Worm (Caenorhabditis elegans) whole organism, L2 larva: ENCODE results near the gene hizr-1.

Source experiments
- aly-2 ChIP-seq: fragments of 150-350 bp; optimal IDR thresholded peaks from 2 replicates; lab custom pipeline; 2014; ENCODE audit warnings: missing biosample characterization, missing genetic modification characterization
- blmp-1 ChIP-seq: sonication (generic microtip); optimal IDR thresholded peaks from 2 replicates; lab custom pipeline; 2017; ENCODE audit warnings: missing genetic modification characterization, mild to moderate bottlenecking, missing compliant biosample characterization, antibody characterized with exemption, moderate library complexity; ENCODE audit not compliant: insufficient read depth
- ceh-82 ChIP-seq: fragments of 150-350 bp; optimal IDR thresholded peaks from 2 replicates; lab custom pipeline; 2014; ENCODE audit warnings: missing biosample characterization, missing genetic modification characterization
- lin-11 ChIP-seq: fragments of 150-350 bp; sonication (generic microtip); optimal IDR thresholded peaks from 2 replicates; lab custom pipeline; 2014; ENCODE audit warnings: missing biosample characterization, missing genetic modification characterization, inconsistent platforms, mixed read lengths
- mbf-1 ChIP-seq: sonication (generic microtip); optimal IDR thresholded peaks from 2 replicates; lab custom pipeline; 2017; ENCODE audit warnings: missing biosample characterization, missing genetic modification characterization
- nhr-11 ChIP-seq: fragments of 150-350 bp; optimal IDR thresholded peaks from 2 replicates; lab custom pipeline; 2014; ENCODE audit warnings: missing biosample characterization, missing genetic modification characterization
- nhr-237 ChIP-seq: fragments of 150-350 bp; optimal IDR thresholded peaks from 2 replicates; lab custom pipeline; 2014; ENCODE audit warnings: missing biosample characterization, missing genetic modification characterization
- zag-1 ChIP-seq: fragments of 150-350 bp; optimal IDR thresholded peaks from 2 replicates; lab custom pipeline; 2014; ENCODE audit warnings: missing biosample characterization, missing genetic modification characterization
- ztf-4 ChIP-seq: fragments of 150-350 bp; optimal IDR thresholded peaks from 2 replicates; lab custom pipeline; 2014; ENCODE audit warnings: missing biosample characterization, missing genetic modification characterization

DNA sequence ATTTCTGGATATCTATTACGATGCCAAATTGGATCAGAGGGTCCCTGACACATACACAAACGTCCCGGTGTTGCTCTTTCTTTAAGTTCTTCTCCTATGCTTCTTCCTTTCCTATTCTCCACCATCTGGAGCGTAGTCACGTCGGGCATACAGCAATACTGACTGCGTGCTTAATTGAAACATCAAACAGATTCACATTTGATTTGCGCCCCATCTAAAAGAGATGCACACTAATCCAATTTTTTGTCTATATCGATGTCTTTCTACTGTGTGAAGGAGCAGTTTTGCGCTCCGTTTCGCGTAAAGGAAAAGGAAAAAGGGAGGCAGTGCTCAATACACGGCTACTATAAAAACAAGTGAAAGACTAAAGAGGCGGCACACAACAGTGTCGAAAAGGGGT is 10.6 kb downstream of the hizr-1 start:
- TF ChIP-seq lin-11 (tag; lab: Kevin White, UChicago) = no peak
- TF ChIP-seq blmp-1 (tag; lab: Kevin White, UChicago) = no peak
- TF ChIP-seq mbf-1 = no peak
- TF ChIP-seq ztf-4 = no peak
- no peak for TF ChIP-seq zag-1 (tag; lab: Kevin White, UChicago)
- no peak for TF ChIP-seq aly-2 (tag; lab: Kevin White, UChicago)
- no peak for TF ChIP-seq ceh-82 (tag; lab: Kevin White, UChicago)
- no peak for TF ChIP-seq nhr-11 (tag; lab: Kevin White, UChicago)
- no peak for TF ChIP-seq nhr-237
